Worm (Caenorhabditis elegans): ENCODE data around the gene F59H6.14.

- no peak for TF ChIP-seq fos-1 (tag; optimal IDR thresholded peaks at IDR 0.05)
- TF ChIP-seq dpl-1 (GFP tag; optimal IDR thresholded peaks at IDR 0.05), result no peak
- TF ChIP-seq mdl-1 (tag; optimal IDR thresholded peaks at IDR 0.05), result no peak
These were observed 5.9 kb downstream of the F59H6.14 start, which contains the start of gene bath-19 for ce11 chrII:2039288-2039687.

Measured in whole organism, L1 larva.